Fruit fly (Drosophila melanogaster) whole organism, wandering third instar larva: ENCODE measurements around the gene danr.

ENCODE experiments used
- Abd-B ChIP-seq: fragments of >200 bp; optimal IDR thresholded peaks from 2 replicates; lab custom pipeline; 2017; ENCODE audit warnings: missing biosample characterization, missing genetic modification characterization
- CG32264 ChIP-seq: fragments of 200-800 bp; sonication (Bioruptor generic); optimal IDR thresholded peaks from 2 replicates; lab custom pipeline; 2016; ENCODE audit warnings: missing biosample characterization, missing genetic modification characterization
- CG9705 ChIP-seq: fragments of 200-800 bp; sonication (Bioruptor generic); optimal IDR thresholded peaks from 2 replicates; lab custom pipeline; 2018; ENCODE audit warnings: missing biosample characterization, mild to moderate bottlenecking, missing genetic modification characterization
- CrebA ChIP-seq: fragments of 200-800 bp; sonication (Bioruptor generic); optimal IDR thresholded peaks from 2 replicates; lab custom pipeline; 2016; ENCODE audit warnings: missing biosample characterization, mild to moderate bottlenecking, missing genetic modification characterization, borderline replicate concordance
- Dfd ChIP-seq: fragments of >200 bp; optimal IDR thresholded peaks from 2 replicates; lab custom pipeline; 2017; ENCODE audit warnings: missing biosample characterization, missing genetic modification characterization
- Dif ChIP-seq: fragments of 200-275, 200-300 bp; sonication (Bioruptor generic); optimal IDR thresholded peaks from 2 replicates; lab custom pipeline; 2018; ENCODE audit warnings: missing biosample characterization, missing genetic modification characterization; ENCODE audit not compliant: partially characterized antibody
- GATAd ChIP-seq: sonication (Bioruptor generic); optimal IDR thresholded peaks from 2 replicates; lab custom pipeline; 2016; ENCODE audit warnings: missing biosample characterization, missing genetic modification characterization
- HLH106 ChIP-seq: fragments of 200-800 bp; optimal IDR thresholded peaks from 3 replicates; lab custom pipeline; 2019; ENCODE audit warnings: missing biosample characterization, mild to moderate bottlenecking, missing genetic modification characterization, moderate library complexity
- Hnf4 ChIP-seq: fragments of 200-800 bp; sonication (Bioruptor generic); optimal IDR thresholded peaks from 2 replicates; lab custom pipeline; 2016; ENCODE audit warnings: missing biosample characterization, mild to moderate bottlenecking, missing genetic modification characterization
- Hr78 ChIP-seq: fragments of >200 bp; optimal IDR thresholded peaks from 2 replicates; lab custom pipeline; 2017; ENCODE audit warnings: missing biosample characterization, missing genetic modification characterization
- Hr83 ChIP-seq: fragments of 200-300 bp; sonication (Bioruptor generic); optimal IDR thresholded peaks from 2 replicates; lab custom pipeline; 2016; ENCODE audit warnings: missing biosample characterization, mild to moderate bottlenecking, missing genetic modification characterization, moderate library complexity; ENCODE audit not compliant: poor library complexity, severe bottlenecking
- Jra ChIP-seq: sonication (Bioruptor generic); optimal IDR thresholded peaks from 2 replicates; lab custom pipeline; 2016; ENCODE audit warnings: missing biosample characterization, missing genetic modification characterization
- Mio ChIP-seq: sonication (Bioruptor generic); optimal IDR thresholded peaks from 2 replicates; lab custom pipeline; 2016; ENCODE audit warnings: missing biosample characterization, missing genetic modification characterization
- Myc ChIP-seq: fragments of >200 bp; optimal IDR thresholded peaks from 2 replicates; lab custom pipeline; 2017
- N ChIP-seq: fragments of >200 bp; optimal IDR thresholded peaks from 2 replicates; lab custom pipeline; 2018; ENCODE audit warnings: missing biosample characterization, missing external identifiers, missing genetic modification characterization
- OdsH ChIP-seq: fragments of 200-800 bp; sonication (Bioruptor generic); optimal IDR thresholded peaks from 2 replicates; lab custom pipeline; 2016; ENCODE audit warnings: missing biosample characterization, mild to moderate bottlenecking, missing genetic modification characterization
- Rel ChIP-seq, 2 experiments: fragments of 200-800 bp; sonication (Bioruptor generic) in 1 of 2; optimal IDR thresholded peaks; 2 replicates in 1 of 2; 3 replicates in 1 of 2; lab custom pipeline; 2016 to 2019; ENCODE audit warnings: mild to moderate bottlenecking in 2 of 2, missing biosample characterization in 2 of 2, missing genetic modification characterization in 2 of 2, moderate library complexity in 1 of 2
- Sp1 ChIP-seq: fragments of 200-800 bp; sonication (Bioruptor generic); optimal IDR thresholded peaks from 3 replicates; lab custom pipeline; 2019; ENCODE audit warnings: missing biosample characterization, mild to moderate bottlenecking, missing genetic modification characterization, moderate library complexity
- Vsx2 ChIP-seq: fragments of 200-300, 225-300 bp; sonication (Bioruptor generic); optimal IDR thresholded peaks from 2 replicates; lab custom pipeline; 2018; ENCODE audit warnings: missing biosample characterization, missing genetic modification characterization; ENCODE audit not compliant: partially characterized antibody
- br ChIP-seq: fragments of 200-800 bp; sonication (Bioruptor generic); optimal IDR thresholded peaks from 2 replicates; lab custom pipeline; 2016; ENCODE audit warnings: missing biosample characterization, missing genetic modification characterization
- brk ChIP-seq: fragments of 200-800 bp; sonication (Bioruptor generic); optimal IDR thresholded peaks from 2 replicates; lab custom pipeline; 2016; ENCODE audit warnings: missing biosample characterization, mild to moderate bottlenecking, missing genetic modification characterization
- dl ChIP-seq, 2 experiments: fragments of 175-275, 200-275 bp in 1 of 2; fragments of 200-275 bp in 1 of 2; sonication (Bioruptor generic); optimal IDR thresholded peaks; lab custom pipeline; 2018; ENCODE audit warnings: mild to moderate bottlenecking in 2 of 2, missing biosample characterization in 2 of 2, missing genetic modification characterization in 2 of 2, moderate library complexity in 2 of 2; ENCODE audit not compliant: partially characterized antibody in 2 of 2, insufficient read depth in 1 of 2
- dmrt93B ChIP-seq: fragments of 200-800 bp; sonication (Bioruptor generic); optimal IDR thresholded peaks from 2 replicates; lab custom pipeline; 2018; ENCODE audit warnings: missing biosample characterization, mild to moderate bottlenecking, missing genetic modification characterization
- dsf ChIP-seq: sonication (Bioruptor generic); optimal IDR thresholded peaks from 2 replicates; lab custom pipeline; 2016; ENCODE audit warnings: missing biosample characterization, missing genetic modification characterization, borderline replicate concordance
- ey ChIP-seq: fragments of 200-800 bp; sonication (Bioruptor generic); optimal IDR thresholded peaks from 2 replicates; lab custom pipeline; 2016; ENCODE audit warnings: missing biosample characterization, missing genetic modification characterization
- foxo ChIP-seq, 2 experiments: fragments of 200-800 bp; sonication (Bioruptor generic); optimal IDR thresholded peaks; 2 replicates in 1 of 2; 3 replicates in 1 of 2; lab custom pipeline; 2016 to 2017; ENCODE audit warnings: missing biosample characterization in 2 of 2, missing genetic modification characterization in 2 of 2
- fru ChIP-seq: fragments of 200-800 bp; sonication (Bioruptor generic); optimal IDR thresholded peaks from 3 replicates; lab custom pipeline; 2016; ENCODE audit warnings: missing biosample characterization, mild to moderate bottlenecking, missing genetic modification characterization
- h ChIP-seq: fragments of 200-800 bp; sonication (Bioruptor generic); optimal IDR thresholded peaks from 3 replicates; lab custom pipeline; 2016; ENCODE audit warnings: missing biosample characterization, mild to moderate bottlenecking, missing genetic modification characterization
- jim ChIP-seq: fragments of 175-275, 200-325 bp; sonication (Bioruptor generic); optimal IDR thresholded peaks from 2 replicates; lab custom pipeline; 2016; ENCODE audit warnings: missing biosample characterization, mild to moderate bottlenecking, missing genetic modification characterization
- lola ChIP-seq: fragments of >200 bp; optimal IDR thresholded peaks from 2 replicates; lab custom pipeline; 2017; ENCODE audit warnings: missing biosample characterization, missing genetic modification characterization
- pan ChIP-seq: fragments of >200 bp; optimal IDR thresholded peaks from 2 replicates; lab custom pipeline; 2017
- psq ChIP-seq: fragments of 200-800 bp; sonication (Bioruptor generic); optimal IDR thresholded peaks from 3 replicates; lab custom pipeline; 2017; ENCODE audit warnings: missing biosample characterization, mild to moderate bottlenecking, missing genetic modification characterization, moderate library complexity
- rgr ChIP-seq: fragments of 200-800 bp; sonication (Bioruptor generic); optimal IDR thresholded peaks from 3 replicates; lab custom pipeline; 2016; ENCODE audit warnings: missing biosample characterization, mild to moderate bottlenecking, missing genetic modification characterization
- sage ChIP-seq: fragments of 200-800 bp; sonication (Bioruptor generic); optimal IDR thresholded peaks from 2 replicates; lab custom pipeline; 2016; ENCODE audit warnings: missing biosample characterization, mild to moderate bottlenecking, missing genetic modification characterization
- sv ChIP-seq: fragments of 200-800 bp; sonication (Bioruptor generic); optimal IDR thresholded peaks from 3 replicates; lab custom pipeline; 2016; ENCODE audit warnings: missing biosample characterization, missing genetic modification characterization
- tai ChIP-seq: sonication (Bioruptor generic); optimal IDR thresholded peaks from 2 replicates; lab custom pipeline; 2016; ENCODE audit warnings: missing biosample characterization, missing genetic modification characterization
- usp ChIP-seq: fragments of >200 bp; optimal IDR thresholded peaks from 2 replicates; lab custom pipeline; 2017; ENCODE audit warnings: missing biosample characterization, missing genetic modification characterization
- woc ChIP-seq: sonication (Bioruptor generic); optimal IDR thresholded peaks from 2 replicates; lab custom pipeline; 2016; ENCODE audit warnings: missing biosample characterization, mild to moderate bottlenecking, missing genetic modification characterization

The danr gene

DNA sequence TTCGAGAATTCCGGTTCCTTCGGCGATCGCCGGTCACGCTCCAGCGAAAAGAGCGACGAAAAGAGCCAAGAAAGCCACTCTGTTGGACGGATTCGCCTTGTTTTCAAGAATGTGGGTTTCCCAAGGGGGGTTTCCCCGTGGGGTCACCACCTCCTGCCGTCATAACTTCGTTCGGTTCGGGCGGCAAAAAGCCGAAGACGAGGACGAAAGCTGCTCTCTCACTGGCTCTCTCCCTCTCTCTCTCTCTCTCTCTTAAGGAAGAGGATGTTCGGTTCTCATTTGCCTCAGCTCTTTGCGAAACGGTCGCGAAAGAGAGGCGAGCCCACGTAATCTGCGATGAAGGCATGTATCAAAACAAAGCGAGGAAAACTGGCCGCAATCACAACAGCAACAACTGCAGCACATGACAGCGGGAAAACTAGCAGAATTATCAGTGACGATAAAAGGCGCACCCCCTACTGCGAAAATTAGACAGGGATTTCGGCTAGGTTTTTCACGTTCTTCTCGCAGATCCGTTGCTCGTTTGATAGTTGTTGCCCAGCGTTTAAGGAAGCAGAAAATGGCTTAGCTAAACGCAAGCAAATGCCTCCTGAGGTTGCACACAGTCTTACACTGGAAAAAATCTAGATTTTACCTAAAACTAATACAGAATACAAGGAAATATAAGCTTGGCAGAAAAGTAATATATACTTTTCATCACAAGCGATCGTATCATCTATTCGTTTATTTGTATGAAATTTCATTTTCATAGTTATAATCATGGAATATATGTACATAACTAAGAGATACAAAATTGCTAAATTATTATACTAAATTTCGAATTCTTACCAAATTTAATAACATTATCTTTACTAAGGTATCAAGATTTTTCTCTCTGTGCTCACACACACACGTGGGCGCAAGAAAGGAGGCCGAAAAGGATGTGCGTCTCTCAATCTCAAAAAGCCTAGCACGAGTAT is 45.9 kb downstream of the danr start, which contains the start of gene dan:
dan (plus strand) TSS at position 900 of the 959 bp plus-strand sequence.
- TF ChIP-seq Sp1: peak; percentile 63
- TF ChIP-seq Mio: no peak
- TF ChIP-seq dl (GFP tag; optimal IDR thresholded peaks at IDR 0.05; lab: Kevin White, UChicago; ENCODE audit: insufficient read depth in 1 of 2, partially characterized antibody in 2 of 2): peak; percentile 89 to 91
- peak; percentile 41 for TF ChIP-seq fru (GFP tag; lab: Kevin White, UChicago)
- TF ChIP-seq CG9705 (GFP tag; lab: Kevin White, UChicago): no peak
- TF ChIP-seq pan (lab: Kevin White, UChicago): no peak
- no peak for TF ChIP-seq brk
- peak; percentile 92 for TF ChIP-seq Dif (GFP tag; lab: Kevin White, UChicago)
- no peak for TF ChIP-seq CG32264
- TF ChIP-seq br (GFP tag; lab: Kevin White, UChicago): no peak
- no peak for TF ChIP-seq Myc
- no peak for TF ChIP-seq Jra (GFP tag; lab: Kevin White, UChicago)
- no peak for TF ChIP-seq Dfd
- no peak for TF ChIP-seq tai (GFP tag; lab: Kevin White, UChicago)
- no peak for TF ChIP-seq ey (GFP tag; lab: Kevin White, UChicago)
- TF ChIP-seq Abd-B (GFP tag; lab: Kevin White, UChicago): no peak
- TF ChIP-seq psq (GFP tag; lab: Kevin White, UChicago): peak; percentile 53
- TF ChIP-seq jim (GFP tag; lab: Kevin White, UChicago): no peak
- TF ChIP-seq rgr: peak; percentile 36
- TF ChIP-seq GATAd (GFP tag; lab: Kevin White, UChicago): no peak
- peak; percentile 38 for TF ChIP-seq Hr83 (GFP tag; lab: Kevin White, UChicago)
- TF ChIP-seq foxo (GFP tag; optimal IDR thresholded peaks at IDR 0.05; lab: Kevin White, UChicago): peak in 1 of 2 experiments; percentile 71
- TF ChIP-seq usp: no peak
- TF ChIP-seq Vsx2: peak; percentile 67
- TF ChIP-seq OdsH: peak; percentile 30
- TF ChIP-seq N (GFP tag; lab: Kevin White, UChicago): no peak
- no peak for TF ChIP-seq CrebA (GFP tag; lab: Kevin White, UChicago)
- TF ChIP-seq dmrt93B (GFP tag; lab: Kevin White, UChicago): no peak
- TF ChIP-seq dsf (GFP tag; lab: Kevin White, UChicago): no peak
- no peak for TF ChIP-seq Hr78 (GFP tag; lab: Kevin White, UChicago)
- TF ChIP-seq Hnf4: peak; percentile 7
- no peak for TF ChIP-seq woc
- TF ChIP-seq Rel (GFP tag; optimal IDR thresholded peaks at IDR 0.05; lab: Kevin White, UChicago): no peak
- TF ChIP-seq Rel (tag; optimal IDR thresholded peaks at IDR 0.05; lab: Kevin White, UChicago): peak; percentile 82
- no peak for TF ChIP-seq lola (GFP tag; lab: Kevin White, UChicago)
- TF ChIP-seq sv: no peak
- TF ChIP-seq HLH106 (tag; lab: Kevin White, UChicago): peak; percentile 43
- TF ChIP-seq sage (GFP tag; lab: Kevin White, UChicago): no peak
- TF ChIP-seq h (GFP tag; lab: Kevin White, UChicago): peak; percentile 43

DNA sequence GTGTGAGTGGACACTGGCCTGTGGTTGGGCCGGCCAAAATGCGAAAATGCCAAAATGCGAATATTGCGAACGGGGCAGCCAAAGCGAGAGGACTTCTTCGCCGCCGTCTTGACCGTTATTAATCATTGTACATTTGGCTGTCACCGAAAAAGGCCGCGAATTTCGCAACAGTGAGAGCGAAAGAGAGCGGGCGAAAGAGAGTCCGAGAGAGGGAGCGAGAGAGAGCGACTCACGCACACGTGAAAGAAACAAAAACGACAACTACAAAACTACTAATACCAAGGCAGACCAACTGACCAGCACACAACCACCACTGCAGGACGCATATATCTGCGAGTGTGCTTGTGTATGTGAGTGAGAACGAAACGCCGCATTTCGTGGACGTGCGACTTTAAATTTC is 46.7 kb downstream of the danr start:
- TF ChIP-seq N (GFP tag; lab: Kevin White, UChicago) (peak; percentile 67), h (GFP tag; lab: Kevin White, UChicago) (no peak), foxo (GFP tag; optimal IDR thresholded peaks at IDR 0.05; lab: Kevin White, UChicago) (no peak), CG32264 (no peak), Sp1 (no peak), br (GFP tag; lab: Kevin White, UChicago) (no peak), jim (GFP tag; lab: Kevin White, UChicago) (no peak), Jra (GFP tag; lab: Kevin White, UChicago) (no peak)
- TF ChIP-seq, all 38 proteins: peak for 1
